Fruit fly (Drosophila melanogaster) whole organism, pupa: Measurements from ENCODE around the gene Mrgn1.

Experiments
- CG10348 ChIP-seq: fragments of 200-800 bp; sonication (Bioruptor generic); IDR thresholded peaks from 2 replicates; pipeline ENCODE4 v1.3.6; 2022; ENCODE audit warnings: missing biosample characterization, missing genetic modification characterization
- CG12605 ChIP-seq: fragments of 200-800 bp; sonication (Bioruptor generic); IDR thresholded peaks from 2 replicates; pipeline ENCODE4 v1.3.6; 2022; ENCODE audit warnings: missing biosample characterization, missing genetic modification characterization
- CG13204 ChIP-seq: fragments of 200-800 bp; sonication (Bioruptor generic); optimal IDR thresholded peaks from 2 replicates; lab custom pipeline; 2018; ENCODE audit warnings: missing biosample characterization, mild to moderate bottlenecking, missing genetic modification characterization, moderate library complexity
- CG14655 ChIP-seq: fragments of 200-800 bp; sonication (Bioruptor generic); optimal IDR thresholded peaks from 3 replicates; lab custom pipeline; 2017; ENCODE audit warnings: mild to moderate bottlenecking, missing biosample characterization, missing genetic modification reagents, missing genetic modification characterization
- CG15710 ChIP-seq: fragments of 200-800 bp; sonication (Bioruptor generic); optimal IDR thresholded peaks from 2 replicates; lab custom pipeline; 2018; ENCODE audit warnings: missing biosample characterization, mild to moderate bottlenecking, missing genetic modification characterization, moderate library complexity
- CG17806 ChIP-seq: fragments of 200-800 bp; sonication (Bioruptor generic); optimal IDR thresholded peaks from 2 replicates; lab custom pipeline; 2018; ENCODE audit warnings: missing biosample characterization, mild to moderate bottlenecking, missing genetic modification characterization, moderate library complexity
- CG32121 ChIP-seq: fragments of 200-800 bp; sonication (Bioruptor generic); IDR thresholded peaks from 2 replicates; pipeline ENCODE4 v1.3.6; 2022; ENCODE audit warnings: missing biosample characterization, missing genetic modification characterization
- CG34367 ChIP-seq: fragments of 200-800 bp; sonication (Bioruptor generic); optimal IDR thresholded peaks from 2 replicates; lab custom pipeline; 2018; ENCODE audit warnings: missing biosample characterization, mild to moderate bottlenecking, missing genetic modification characterization
- CG4496 ChIP-seq: fragments of 200-800 bp; sonication (Bioruptor generic); IDR thresholded peaks from 3 replicates; pipeline ENCODE4 v1.3.6; 2022; ENCODE audit warnings: missing biosample characterization, missing genetic modification characterization
- CG8159 ChIP-seq: fragments of 200-800 bp; sonication (Bioruptor generic); optimal IDR thresholded peaks from 3 replicates; lab custom pipeline; 2018; ENCODE audit warnings: missing biosample characterization, mild to moderate bottlenecking, missing genetic modification characterization, moderate library complexity
- CG8301 ChIP-seq: fragments of 200-800 bp; sonication (Bioruptor generic); optimal IDR thresholded peaks from 2 replicates; lab custom pipeline; 2018; ENCODE audit warnings: missing biosample characterization, mild to moderate bottlenecking, missing genetic modification characterization
- CG9948 ChIP-seq: fragments of 200-800 bp; sonication (Bioruptor generic); optimal IDR thresholded peaks from 2 replicates; lab custom pipeline; 2018; ENCODE audit warnings: missing biosample characterization, mild to moderate bottlenecking, missing genetic modification characterization, moderate library complexity
- D1 ChIP-seq: fragments of 200-800 bp; sonication (Bioruptor generic); optimal IDR thresholded peaks from 2 replicates; lab custom pipeline; 2018; ENCODE audit warnings: missing biosample characterization, mild to moderate bottlenecking, missing genetic modification characterization, moderate library complexity
- EcR ChIP-seq: fragments of 200-800 bp; sonication (Bioruptor generic); optimal IDR thresholded peaks from 3 replicates; lab custom pipeline; 2019; ENCODE audit warnings: missing biosample characterization, missing genetic modification characterization, mild to moderate bottlenecking, moderate library complexity, missing genetic modification reagents
- Ets98B ChIP-seq: fragments of 200-800 bp; sonication (Bioruptor generic); IDR thresholded peaks from 2 replicates; pipeline ENCODE4 v1.3.6; 2022; ENCODE audit warnings: missing biosample characterization, missing genetic modification characterization
- Pif1A ChIP-seq: fragments of 200-800 bp; sonication (Bioruptor generic); optimal IDR thresholded peaks from 3 replicates; lab custom pipeline; 2016; ENCODE audit warnings: missing biosample characterization, missing genetic modification characterization
- Pif1B ChIP-seq: fragments of 200-800 bp; sonication (Bioruptor generic); optimal IDR thresholded peaks from 3 replicates; lab custom pipeline; 2016; ENCODE audit warnings: missing biosample characterization, missing genetic modification characterization
- Snoo ChIP-seq: fragments of 200-800 bp; sonication (Bioruptor generic); optimal IDR thresholded peaks from 3 replicates; lab custom pipeline; 2017; ENCODE audit warnings: missing biosample characterization, mild to moderate bottlenecking, missing genetic modification characterization, inconsistent platforms
- fd96Ca ChIP-seq: fragments of 200-800 bp; sonication (Bioruptor generic); IDR thresholded peaks from 3 replicates; pipeline ENCODE4 v1.3.6; 2022; ENCODE audit warnings: missing biosample characterization, missing genetic modification characterization
- gl ChIP-seq: fragments of 200-800 bp; sonication (Bioruptor generic); optimal IDR thresholded peaks from 2 replicates; lab custom pipeline; 2018; ENCODE audit warnings: missing biosample characterization, mild to moderate bottlenecking, missing genetic modification characterization
- rn ChIP-seq: fragments of 200-800 bp; sonication (Bioruptor generic); IDR thresholded peaks from 2 replicates; pipeline ENCODE4 v1.3.6; 2022; ENCODE audit warnings: missing biosample characterization, missing genetic modification characterization

Mrgn1 gene

dm6 chrX:13762372-13762883, 40.7 kb upstream of the Mrgn1 start, which contains the start of gene rdgB:
Gene rdgB, plus strand, starts transcription at chrX:13762752.
- TF ChIP-seq D1 (tag; lab: Kevin White, UChicago) = no peak
- TF ChIP-seq fd96Ca (GFP tag; lab: Robert Waterston, UW) = peak; percentile 55; the same call in 1 of the 3 replicates
- peak; percentile 71 for TF ChIP-seq Snoo
- TF ChIP-seq CG8301 (tag; lab: Kevin White, UChicago) = peak; percentile 83
- peak; percentile 27; the same call in 1 of the 2 replicates for TF ChIP-seq rn
- peak; percentile 23 for TF ChIP-seq Pif1A (GFP tag; lab: Kevin White, UChicago)
- peak; percentile 63 for TF ChIP-seq CG34367 (tag; lab: Kevin White, UChicago)
- peak; percentile 81 for TF ChIP-seq CG15710 (tag; lab: Kevin White, UChicago)
- peak; percentile 92 for TF ChIP-seq CG14655
- TF ChIP-seq CG12605 (GFP tag; lab: Robert Waterston, UW) = peak; percentile 66; the same call in 1 of the 2 replicates
- TF ChIP-seq CG17806 (tag; lab: Kevin White, UChicago) = peak; percentile 62
- TF ChIP-seq CG32121 (GFP tag; lab: Robert Waterston, UW) = peak; percentile 64
- peak; percentile 86 for TF ChIP-seq CG8159
- peak; percentile 38 for TF ChIP-seq EcR (GFP tag; lab: Kevin White, UChicago)
- TF ChIP-seq CG9948 (tag; lab: Kevin White, UChicago) = peak; percentile 81
- TF ChIP-seq Ets98B (GFP tag; lab: Robert Waterston, UW) = peak; percentile 73
- peak; percentile 61 for TF ChIP-seq Pif1B
- peak; percentile 64 for TF ChIP-seq CG13204 (GFP tag; lab: Kevin White, UChicago)
- peak; percentile 69 for TF ChIP-seq CG4496 (GFP tag; lab: Robert Waterston, UW)
- peak; percentile 22 for TF ChIP-seq gl (tag; lab: Kevin White, UChicago)
- no peak for TF ChIP-seq CG10348 (GFP tag; lab: Robert Waterston, UW)

dm6 chrX:13761762-13762371, 40.1 kb upstream of the Mrgn1 start:
- TF ChIP-seq CG13204 (GFP tag; lab: Kevin White, UChicago) = no peak
- peak; percentile 5 for TF ChIP-seq gl (tag; lab: Kevin White, UChicago)

- TF ChIP-seq CG10348 (GFP tag; lab: Robert Waterston, UW) (no peak), CG32121 (GFP tag; lab: Robert Waterston, UW) (no peak), CG15710 (tag; lab: Kevin White, UChicago) (no peak), gl (tag; lab: Kevin White, UChicago) (no peak), CG17806 (tag; lab: Kevin White, UChicago) (no peak), D1 (tag; lab: Kevin White, UChicago) (no peak), CG13204 (GFP tag; lab: Kevin White, UChicago) (no peak), CG8301 (tag; lab: Kevin White, UChicago) (no peak), Ets98B (GFP tag; lab: Robert Waterston, UW) (no peak), rn (no peak), CG4496 (GFP tag; lab: Robert Waterston, UW) (no peak), CG12605 (GFP tag; lab: Robert Waterston, UW) (no peak), Snoo (no peak), Pif1A (GFP tag; lab: Kevin White, UChicago) (no peak), Pif1B (no peak), fd96Ca (GFP tag; lab: Robert Waterston, UW) (no peak)
Observed at dm6 chrX:13758989-13759549, 37.3 kb upstream of the Mrgn1 start, which contains the start of gene Yp3. Gene Yp3, plus strand, starts transcription at chrX:13759546.

- TF ChIP-seq gl (tag; lab: Kevin White, UChicago) (no peak), EcR (GFP tag; lab: Kevin White, UChicago) (no peak), rn (no peak), Pif1B (no peak), CG10348 (GFP tag; lab: Robert Waterston, UW) (no peak), CG14655 (no peak), D1 (tag; lab: Kevin White, UChicago) (no peak), Ets98B (GFP tag; lab: Robert Waterston, UW) (peak; percentile 42; the same call in 1 of the 2 replicates), CG32121 (GFP tag; lab: Robert Waterston, UW) (no peak), CG9948 (tag; lab: Kevin White, UChicago) (no peak), CG17806 (tag; lab: Kevin White, UChicago) (peak; percentile 24), CG12605 (GFP tag; lab: Robert Waterston, UW) (no peak), Snoo (no peak), Pif1A (GFP tag; lab: Kevin White, UChicago) (peak; percentile 2), CG8159 (peak; percentile 7), CG15710 (tag; lab: Kevin White, UChicago) (peak; percentile 20), CG4496 (GFP tag; lab: Robert Waterston, UW) (no peak), CG8301 (tag; lab: Kevin White, UChicago) (no peak), fd96Ca (GFP tag; lab: Robert Waterston, UW) (no peak), CG34367 (tag; lab: Kevin White, UChicago) (no peak), CG13204 (GFP tag; lab: Kevin White, UChicago) (no peak)
Observed at dm6 chrX:13756776-13757312, 35.1 kb upstream of the Mrgn1 start, which contains the start of the genes CG32625 and Rtc1. Gene CG32625, minus strand, starts transcription at chrX:13756826. Gene Rtc1, plus strand, starts transcription at chrX:13757179.

dm6 chrX:13755152-13755557, 33.4 kb upstream of the Mrgn1 start, which contains the start of gene Pdcd4:
Gene Pdcd4, minus strand, starts transcription at chrX:13755406.
- TF ChIP-seq CG34367 (tag; lab: Kevin White, UChicago) = peak; percentile 74
- TF ChIP-seq CG32121 (GFP tag; lab: Robert Waterston, UW) = peak; percentile 42; the same call in 1 of the 2 replicates
- TF ChIP-seq Ets98B (GFP tag; lab: Robert Waterston, UW) = peak; percentile 28; the same call in 1 of the 2 replicates
- TF ChIP-seq CG14655 = peak; percentile 64
- TF ChIP-seq Snoo = no peak
- peak; percentile 80 for TF ChIP-seq Pif1A (GFP tag; lab: Kevin White, UChicago)
- peak; percentile 16 for TF ChIP-seq CG8301 (tag; lab: Kevin White, UChicago)
- TF ChIP-seq D1 (tag; lab: Kevin White, UChicago) = peak; percentile 42
- peak; percentile 48 for TF ChIP-seq CG13204 (GFP tag; lab: Kevin White, UChicago)
- TF ChIP-seq CG10348 (GFP tag; lab: Robert Waterston, UW) = no peak
- peak; percentile 83 for TF ChIP-seq gl (tag; lab: Kevin White, UChicago)
- peak; percentile 38 for TF ChIP-seq CG9948 (tag; lab: Kevin White, UChicago)
- TF ChIP-seq CG4496 (GFP tag; lab: Robert Waterston, UW) = peak; percentile 67; the same call in 2 of the 3 replicates
- TF ChIP-seq Pif1B = peak; percentile 34
- TF ChIP-seq CG17806 (tag; lab: Kevin White, UChicago) = peak; percentile 27
- TF ChIP-seq rn = 0 out of 2 replicates have a peak, but pooled peaks have one; percentile 19
- peak; percentile 56 for TF ChIP-seq CG8159
- peak; percentile 34; the same call in 1 of the 3 replicates for TF ChIP-seq fd96Ca (GFP tag; lab: Robert Waterston, UW)
- peak; percentile 78 for TF ChIP-seq EcR (GFP tag; lab: Kevin White, UChicago)
- TF ChIP-seq CG15710 (tag; lab: Kevin White, UChicago) = peak; percentile 43
- TF ChIP-seq CG12605 (GFP tag; lab: Robert Waterston, UW) = peak; percentile 40; the same call in 1 of the 2 replicates
